Worm (Caenorhabditis elegans) whole organism, L3 larva: ENCODE results near the gene tmem-131.
A peak's percentile ranks its signal among the peaks of the same experiment; 100 is the strongest.

Experiments
- aly-2 ChIP-seq: fragments of 150-350 bp; optimal IDR thresholded peaks from 2 replicates; lab custom pipeline; 2014; ENCODE audit warnings: missing biosample characterization, missing genetic modification characterization
- ama-1 ChIP-seq: fragments of 150-350 bp; optimal IDR thresholded peaks from 2 replicates; lab custom pipeline; 2018
- ceh-28 ChIP-seq: fragments of 150-350 bp; optimal IDR thresholded peaks from 2 replicates; lab custom pipeline; 2014; ENCODE audit warnings: missing biosample characterization, missing genetic modification reagents, missing genetic modification characterization
- ceh-9 ChIP-seq: sonication (generic microtip); optimal IDR thresholded peaks from 2 replicates; lab custom pipeline; 2018; ENCODE audit warnings: missing biosample characterization, missing genetic modification characterization
- daf-12 ChIP-seq: fragments of 150-350 bp; optimal IDR thresholded peaks from 2 replicates; lab custom pipeline; 2014; ENCODE audit warnings: missing biosample characterization, missing genetic modification reagents, missing genetic modification characterization
- egl-27 ChIP-seq: sonication (generic microtip); optimal IDR thresholded peaks from 4 replicates; lab custom pipeline; 2017; ENCODE audit warnings: missing biosample characterization, missing genetic modification reagents, missing genetic modification characterization
- egl-5 ChIP-seq: fragments of 150-350 bp; optimal IDR thresholded peaks from 2 replicates; lab custom pipeline; 2017; ENCODE audit warnings: missing biosample characterization, missing genetic modification reagents, missing genetic modification characterization, inconsistent platforms
- elt-1 ChIP-seq: fragments of 150-350 bp; optimal IDR thresholded peaks from 2 replicates; lab custom pipeline; 2014; ENCODE audit warnings: missing biosample characterization, missing genetic modification characterization
- elt-2 ChIP-seq: sonication (generic microtip); optimal IDR thresholded peaks from 2 replicates; lab custom pipeline; 2016; ENCODE audit warnings: missing genetic modification reagents, mild to moderate bottlenecking, missing genetic modification characterization, missing compliant biosample characterization
- elt-3 ChIP-seq, 3 experiments: fragments of 150-350 bp in 1 of 3; sonication (generic microtip) in 2 of 3; optimal IDR thresholded peaks; 2 replicates in 2 of 3; 4 replicates in 1 of 3; lab custom pipeline; 2014 to 2017; ENCODE audit warnings: missing biosample characterization in 3 of 3, missing genetic modification characterization in 3 of 3
- eor-1 ChIP-seq, 2 experiments: fragments of 150-350 bp; optimal IDR thresholded peaks; 2 replicates each; lab custom pipeline; 2014 to 2018; ENCODE audit warnings: missing biosample characterization in 2 of 2, missing genetic modification characterization in 2 of 2
- fkh-10 ChIP-seq: sonication (generic microtip); optimal IDR thresholded peaks from 2 replicates; lab custom pipeline; 2017; ENCODE audit warnings: missing biosample characterization, missing genetic modification reagents, missing genetic modification characterization
- hmg-11 ChIP-seq: sonication (generic microtip); optimal IDR thresholded peaks from 2 replicates; lab custom pipeline; 2016; ENCODE audit warnings: missing genetic modification characterization, missing compliant biosample characterization
- jun-1 ChIP-seq: fragments of 150-350 bp; optimal IDR thresholded peaks from 2 replicates; lab custom pipeline; 2014; ENCODE audit warnings: missing biosample characterization, missing genetic modification reagents, missing genetic modification characterization
- lin-15B ChIP-seq: fragments of 150-350 bp; optimal IDR thresholded peaks from 2 replicates; lab custom pipeline; 2014; ENCODE audit warnings: missing biosample characterization, missing genetic modification characterization
- lin-39 ChIP-seq: fragments of 150-350 bp; optimal IDR thresholded peaks from 2 replicates; lab custom pipeline; 2018; ENCODE audit warnings: missing biosample characterization, missing genetic modification reagents, missing genetic modification characterization
- nfya-1 ChIP-seq: sonication (generic microtip); optimal IDR thresholded peaks from 2 replicates; lab custom pipeline; 2017; ENCODE audit warnings: missing genetic modification characterization, mild to moderate bottlenecking, missing compliant biosample characterization, antibody characterized with exemption, moderate library complexity; ENCODE audit not compliant: insufficient read depth
- nhr-12 ChIP-seq: fragments of 150-350 bp; optimal IDR thresholded peaks from 2 replicates; lab custom pipeline; 2014; ENCODE audit warnings: missing biosample characterization, missing genetic modification characterization
- nhr-23 ChIP-seq: fragments of 150-350 bp; optimal IDR thresholded peaks from 2 replicates; lab custom pipeline; 2014; ENCODE audit warnings: missing biosample characterization, missing genetic modification reagents, missing genetic modification characterization
- nhr-237 ChIP-seq: fragments of 150-350 bp; optimal IDR thresholded peaks from 2 replicates; lab custom pipeline; 2014; ENCODE audit warnings: missing biosample characterization, missing genetic modification characterization
- nhr-25 ChIP-seq: sonication (generic microtip); optimal IDR thresholded peaks from 2 replicates; lab custom pipeline; 2017; ENCODE audit warnings: missing biosample characterization, missing genetic modification characterization
- nhr-43 ChIP-seq: sonication (generic microtip); optimal IDR thresholded peaks from 2 replicates; lab custom pipeline; 2016; ENCODE audit warnings: mild to moderate bottlenecking, missing genetic modification characterization, missing compliant biosample characterization; ENCODE audit not compliant: poor library complexity, severe bottlenecking
- nhr-67 ChIP-seq: fragments of 150-350 bp; optimal IDR thresholded peaks from 2 replicates; lab custom pipeline; 2014; ENCODE audit warnings: missing biosample characterization, missing genetic modification characterization
- pha-4 ChIP-seq: fragments of 150-350 bp; optimal IDR thresholded peaks from 2 replicates; lab custom pipeline; 2014; ENCODE audit warnings: missing biosample characterization, missing genetic modification reagents, missing genetic modification characterization
- pqm-1 ChIP-seq: fragments of 150-350 bp; optimal IDR thresholded peaks from 2 replicates; lab custom pipeline; 2017; ENCODE audit warnings: missing biosample characterization, missing genetic modification characterization, inconsistent platforms
- sea-2 ChIP-seq: fragments of 150-350 bp; sonication (generic microtip); optimal IDR thresholded peaks from 4 replicates; lab custom pipeline; 2014; ENCODE audit warnings: missing biosample characterization, missing genetic modification reagents, missing genetic modification characterization
- skn-1 ChIP-seq: fragments of 150-350 bp; optimal IDR thresholded peaks from 2 replicates; lab custom pipeline; 2014; ENCODE audit warnings: missing biosample characterization, missing genetic modification characterization
- snpc-4 ChIP-seq: fragments of 150-350 bp; optimal IDR thresholded peaks from 2 replicates; lab custom pipeline; 2014; ENCODE audit warnings: missing biosample characterization, missing genetic modification characterization
- unc-39 ChIP-seq: sonication (generic microtip); optimal IDR thresholded peaks from 4 replicates; lab custom pipeline; 2017; ENCODE audit warnings: missing biosample characterization, missing genetic modification characterization
- ztf-11 ChIP-seq: fragments of 150-350 bp; optimal IDR thresholded peaks from 2 replicates; lab custom pipeline; 2014; ENCODE audit warnings: missing biosample characterization, missing genetic modification characterization

The tmem-131 gene

DNA sequence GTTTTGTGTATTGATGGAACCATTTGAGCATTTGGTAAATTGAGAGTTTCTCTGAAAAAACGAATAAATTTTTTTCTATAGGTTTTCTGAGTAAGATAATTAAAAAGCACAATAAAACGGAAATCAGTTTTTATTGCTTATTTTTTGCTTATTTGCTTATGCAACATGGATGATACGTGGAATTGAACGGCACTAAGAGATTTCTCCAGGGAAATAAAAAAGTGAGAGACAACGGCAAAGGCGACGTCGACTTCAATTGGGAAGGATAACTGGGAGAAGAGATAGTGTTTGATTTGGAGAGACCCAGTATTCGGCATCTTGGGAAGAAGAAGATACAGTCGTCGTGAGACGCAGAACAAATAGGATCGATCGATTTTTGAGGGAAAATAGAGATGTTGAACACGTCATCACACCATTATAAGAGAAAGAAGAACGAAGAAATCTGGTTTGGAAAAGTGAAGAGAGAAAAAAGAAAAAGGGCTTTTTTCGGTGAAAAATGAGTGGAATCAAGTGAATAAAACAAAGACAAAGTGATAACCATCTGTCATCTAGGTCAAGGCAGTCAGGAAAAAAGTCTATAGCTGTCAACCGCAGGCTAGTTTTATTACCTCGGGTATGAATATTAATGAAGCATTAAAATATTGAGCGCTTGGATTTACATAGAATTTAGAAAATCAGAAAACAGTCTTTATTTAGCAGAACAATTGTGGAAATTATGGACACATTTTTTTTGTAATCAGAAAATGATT, at the start of gene tmem-131:
Gene tmem-131 (minus strand): TSS at position 51 of the 749 bp plus-strand sequence.
- peak; percentile 36 for TF ChIP-seq nfya-1
- no peak for TF ChIP-seq egl-5
- peak; percentile 91 for TF ChIP-seq nhr-25
- no peak for TF ChIP-seq aly-2 (tag; lab: Kevin White, UChicago)
- peak; percentile 83 for TF ChIP-seq nhr-23 (tag; lab: Kevin White, UChicago)
- no peak for TF ChIP-seq egl-27 (tag; lab: Kevin White, UChicago)
- TF ChIP-seq daf-12 (tag; lab: Kevin White, UChicago), result no peak
- no peak for TF ChIP-seq ztf-11
- TF ChIP-seq ceh-28, result peak; percentile 79

DNA sequence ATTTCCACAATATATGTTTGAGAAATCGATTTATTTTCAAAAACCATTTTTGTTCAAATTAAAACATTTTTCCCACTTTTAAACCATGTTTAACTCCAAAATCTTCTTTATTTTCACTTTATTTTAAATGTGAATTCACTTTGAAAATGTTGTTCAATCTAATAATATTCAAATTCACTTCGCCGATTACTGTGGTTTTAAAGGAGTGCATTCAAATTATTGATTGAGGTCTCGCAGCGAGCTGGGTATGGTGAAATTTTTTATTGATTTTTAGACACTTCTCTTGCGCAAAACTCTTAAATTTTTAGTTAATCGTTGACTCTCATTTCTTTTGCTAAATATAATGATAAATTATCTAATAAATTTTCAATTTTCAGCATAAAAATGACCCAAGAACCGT, 49.8 kb upstream of the tmem-131 start, which contains the start of gene C45G9.5:
Gene C45G9.5 (plus strand): TSS at position 378 of the 400 bp plus-strand sequence.
- TF ChIP-seq egl-27 (tag; lab: Kevin White, UChicago), result no peak

DNA sequence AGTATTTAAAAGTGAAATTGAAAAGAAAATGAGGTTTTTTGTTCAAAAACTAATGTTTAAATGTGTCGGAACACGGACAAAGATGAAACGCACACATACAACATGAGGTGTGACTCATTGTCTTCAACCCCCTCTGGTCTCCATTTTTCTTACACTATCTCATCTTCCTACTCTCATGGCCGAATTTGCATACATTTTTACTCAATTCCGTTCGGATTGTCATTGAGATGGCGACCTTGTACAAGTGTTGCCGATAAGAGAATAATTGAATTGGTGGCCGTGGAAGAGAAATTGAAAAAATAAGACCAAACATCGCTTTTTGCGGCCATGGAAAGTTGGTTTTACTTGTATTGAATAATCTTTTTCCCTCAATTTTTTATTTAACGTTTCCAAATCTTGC, 49.2 kb upstream of the tmem-131 start, which contains the start of gene txbp-3:
Gene txbp-3 (minus strand): TSS at position 285 of the 400 bp plus-strand sequence.
- TF ChIP-seq snpc-4 (peak; percentile 80), nhr-237 (no peak), nhr-25 (peak; percentile 95), lin-39 (peak; percentile 23), jun-1 (tag; lab: Kevin White, UChicago) (peak; percentile 5), nhr-43 (tag; lab: Kevin White, UChicago) (peak; percentile 9), fkh-10 (GFP tag; lab: Kevin White, UChicago) (peak; percentile 17), nhr-23 (tag; lab: Kevin White, UChicago) (peak; percentile 27), lin-15B (peak; percentile 70), ama-1 (lab: Kevin White, UChicago) (no peak), nfya-1 (peak; percentile 20), elt-2 (peak; percentile 74), pqm-1 (peak; percentile 0), skn-1 (no peak), pha-4 (tag; lab: Kevin White, UChicago) (peak; percentile 32)

DNA sequence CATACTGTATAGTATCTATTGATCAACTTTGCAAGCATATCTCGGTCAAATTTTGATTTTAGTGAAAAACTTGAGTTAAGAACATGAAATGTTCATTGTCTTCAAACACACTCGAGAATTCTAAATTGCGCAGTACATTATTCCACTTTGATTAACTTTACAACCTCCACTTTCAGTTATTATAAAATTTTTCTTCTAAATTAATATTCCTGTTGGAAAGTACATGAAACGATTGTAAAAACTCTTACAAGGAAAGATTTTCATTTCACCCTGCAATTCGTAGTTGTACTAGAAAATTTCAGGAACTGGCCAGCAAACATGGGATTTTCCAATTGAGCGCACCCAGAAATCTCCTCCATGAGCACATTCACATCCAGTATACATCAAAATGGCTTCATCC, 46.7 kb upstream of the tmem-131 start, which contains the start of gene C45G9.14:
Gene C45G9.14 (plus strand): TSS at position 301 of the 400 bp plus-strand sequence.
- TF ChIP-seq fkh-10 (GFP tag; lab: Kevin White, UChicago) (no peak), nfya-1 (no peak), ceh-9 (tag; lab: Kevin White, UChicago) (no peak)

DNA sequence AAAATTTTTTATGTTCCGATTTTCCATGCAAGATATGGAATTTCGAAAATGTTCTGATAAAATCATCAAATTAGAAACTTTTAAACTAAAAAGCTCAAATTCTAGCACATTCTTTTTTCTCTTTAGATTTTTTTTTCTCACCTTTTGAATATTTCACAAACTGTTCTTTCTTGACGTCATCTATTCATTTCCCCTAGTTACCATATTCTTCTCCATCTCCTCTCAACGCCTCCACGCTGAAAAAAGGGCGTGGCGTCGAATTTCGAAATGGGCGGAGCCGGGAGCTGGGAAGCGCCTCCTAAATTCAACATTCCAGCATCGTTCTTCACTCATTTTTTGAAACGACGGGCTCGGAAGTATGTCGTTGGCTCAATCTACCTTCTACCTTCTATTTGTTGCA, 44.2 kb upstream of the tmem-131 start, which contains the start of gene nlp-43:
Gene nlp-43 (plus strand): TSS at position 301 of the 400 bp plus-strand sequence.
- TF ChIP-seq nhr-23 (tag; lab: Kevin White, UChicago) (no peak), skn-1 (no peak), nhr-43 (tag; lab: Kevin White, UChicago) (no peak), hmg-11 (tag; lab: Kevin White, UChicago) (no peak), nfya-1 (no peak), daf-12 (tag; lab: Kevin White, UChicago) (no peak), eor-1 (tag; optimal IDR thresholded peaks at IDR 0.05; lab: Kevin White, UChicago) (no peak), nhr-12 (no peak), fkh-10 (GFP tag; lab: Kevin White, UChicago) (no peak), elt-1 (no peak), unc-39 (tag; lab: Kevin White, UChicago) (no peak), nhr-67 (tag; lab: Kevin White, UChicago) (no peak), ceh-9 (tag; lab: Kevin White, UChicago) (no peak), sea-2 (no peak), elt-3 (tag; optimal IDR thresholded peaks at IDR 0.05; lab: Kevin White, UChicago) (no peak)

DNA sequence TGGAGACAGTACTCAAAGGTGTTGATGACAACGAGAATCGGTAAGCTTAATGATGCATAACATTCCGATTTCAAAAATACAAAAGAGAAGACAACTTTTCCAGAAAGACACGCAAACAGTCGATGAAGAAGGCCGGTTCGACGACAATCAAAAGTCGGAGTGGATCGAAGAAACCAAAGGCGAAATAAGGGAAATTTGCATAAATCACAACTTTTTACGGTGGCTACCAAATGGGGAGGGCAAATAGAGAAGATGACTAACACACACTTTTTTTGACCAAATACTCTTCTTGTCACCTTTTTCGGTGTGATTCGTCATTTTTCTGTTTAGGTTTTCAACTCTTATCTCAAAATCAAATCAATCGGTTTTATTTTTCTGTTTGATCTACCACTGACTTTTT, 38.2 kb upstream of the tmem-131 start, which contains the start of gene C45G9.6:
Gene C45G9.6 (plus strand): TSS at position 301 of the 400 bp plus-strand sequence.
- TF ChIP-seq ama-1 (lab: Kevin White, UChicago) (no peak), egl-5 (peak; percentile 4)
